Fruit fly (Drosophila melanogaster) whole organism, embryonic: Measurements from ENCODE around the gene Vps2.

Source experiments
- Abd-B ChIP-seq: fragments of 200-800 bp; sonication (Bioruptor generic); optimal IDR thresholded peaks from 2 replicates; lab custom pipeline; 2018; ENCODE audit warnings: missing biosample characterization, mild to moderate bottlenecking, missing genetic modification characterization, moderate library complexity
- Atf-2 ChIP-seq: fragments of 200-800 bp; sonication (Bioruptor generic); optimal IDR thresholded peaks from 2 replicates; lab custom pipeline; 2016; ENCODE audit warnings: missing biosample characterization, missing genetic modification characterization
- BEAF-32 ChIP-seq: fragments of 200-800 bp; sonication (Bioruptor generic); optimal IDR thresholded peaks from 3 replicates; lab custom pipeline; 2017; ENCODE audit warnings: missing biosample characterization, missing genetic modification characterization, mild to moderate bottlenecking, moderate library complexity, missing genetic modification reagents
- Bgb ChIP-seq: fragments of 200-800 bp; sonication (Bioruptor generic); IDR thresholded peaks from 2 replicates; pipeline ENCODE4 v1.3.6; 2022; ENCODE audit warnings: missing biosample characterization, missing genetic modification characterization; ENCODE audit not compliant: partially characterized antibody
- BtbVII ChIP-seq: fragments of 200-800 bp; sonication (Bioruptor generic); optimal IDR thresholded peaks from 3 replicates; lab custom pipeline; 2017; ENCODE audit warnings: missing biosample characterization, mild to moderate bottlenecking, missing genetic modification characterization
- CG10209 ChIP-seq: fragments of 200-800 bp; sonication (Bioruptor generic); optimal IDR thresholded peaks from 3 replicates; lab custom pipeline; 2017; ENCODE audit warnings: missing biosample characterization, mild to moderate bottlenecking, missing genetic modification characterization, missing genetic modification reagents
- CG11085 ChIP-seq: fragments of 200-800 bp; sonication (Bioruptor generic); IDR thresholded peaks from 2 replicates; pipeline ENCODE4 v1.3.6; 2022; ENCODE audit warnings: missing biosample characterization, missing genetic modification characterization
- CG11723 ChIP-seq: fragments of 200-800 bp; sonication (Bioruptor generic); optimal IDR thresholded peaks from 2 replicates; lab custom pipeline; 2017; ENCODE audit warnings: missing biosample characterization, mild to moderate bottlenecking, missing genetic modification characterization
- CG12071 ChIP-seq: fragments of 200-800 bp; sonication (Bioruptor generic); optimal IDR thresholded peaks from 3 replicates; lab custom pipeline; 2018; ENCODE audit warnings: missing biosample characterization, mild to moderate bottlenecking, missing genetic modification characterization
- CG1233 ChIP-seq: fragments of 200-800 bp; sonication (Bioruptor generic); optimal IDR thresholded peaks from 4 replicates; lab custom pipeline; 2018; ENCODE audit warnings: missing biosample characterization, mild to moderate bottlenecking, missing genetic modification characterization
- CG12769 ChIP-seq: fragments of 200-800 bp; sonication (Bioruptor generic); optimal IDR thresholded peaks from 2 replicates; lab custom pipeline; 2019; ENCODE audit warnings: missing biosample characterization, mild to moderate bottlenecking, missing genetic modification characterization, moderate library complexity
- CG13624 ChIP-seq: fragments of 200-800 bp; sonication (Bioruptor generic); optimal IDR thresholded peaks from 2 replicates; lab custom pipeline; 2016; ENCODE audit warnings: missing biosample characterization, missing genetic modification characterization
- CG13894 ChIP-seq: fragments of 200-800 bp; sonication (Bioruptor generic); optimal IDR thresholded peaks from 3 replicates; lab custom pipeline; 2018; ENCODE audit warnings: missing biosample characterization, mild to moderate bottlenecking, missing genetic modification characterization, moderate library complexity
- CG17568 ChIP-seq: fragments of 200-800 bp; sonication (Bioruptor generic); optimal IDR thresholded peaks from 2 replicates; lab custom pipeline; 2018; ENCODE audit warnings: missing biosample characterization, mild to moderate bottlenecking, missing genetic modification characterization, moderate library complexity
- CG18764 ChIP-seq: fragments of 200-800 bp; sonication (Bioruptor generic); optimal IDR thresholded peaks from 3 replicates; lab custom pipeline; 2016; ENCODE audit warnings: missing biosample characterization, missing genetic modification characterization
- CG32772 ChIP-seq: fragments of 200-800 bp; sonication (Bioruptor generic); IDR thresholded peaks from 2 replicates; pipeline ENCODE4 v1.3.6; 2022; ENCODE audit warnings: missing biosample characterization, missing genetic modification characterization
- CG3726 ChIP-seq: fragments of 200-800 bp; sonication (Bioruptor generic); IDR thresholded peaks from 3 replicates; pipeline ENCODE4, ENCODE4 v1.3.6; 2022; ENCODE audit warnings: missing biosample characterization, missing genetic modification characterization
- CG3995 ChIP-seq: fragments of 200-800 bp; sonication (Bioruptor generic); optimal IDR thresholded peaks from 3 replicates; lab custom pipeline; 2016; ENCODE audit warnings: missing biosample characterization, missing genetic modification characterization
- CG42726 ChIP-seq: fragments of 200-800 bp; sonication (Bioruptor generic); IDR thresholded peaks from 2 replicates; pipeline ENCODE4 v1.3.6; 2022; ENCODE audit warnings: missing biosample characterization, missing genetic modification characterization; ENCODE audit not compliant: partially characterized antibody
- CG4404 ChIP-seq: fragments of 200-800 bp; sonication (Bioruptor generic); IDR thresholded peaks from 2 replicates; pipeline ENCODE4 v1.3.6; 2022; ENCODE audit warnings: missing biosample characterization, missing genetic modification characterization
- CG6765 ChIP-seq: fragments of 200-800 bp; sonication (Bioruptor generic); optimal IDR thresholded peaks from 3 replicates; lab custom pipeline; 2017; ENCODE audit warnings: missing biosample characterization, mild to moderate bottlenecking, missing genetic modification characterization
- CG6813 ChIP-seq: fragments of 200-800 bp; sonication (Bioruptor generic); optimal IDR thresholded peaks from 2 replicates; lab custom pipeline; 2017; ENCODE audit warnings: missing biosample characterization, missing genetic modification characterization, mild to moderate bottlenecking, moderate library complexity, missing genetic modification reagents
- CG8359 ChIP-seq: fragments of 200-800 bp; sonication (Bioruptor generic); optimal IDR thresholded peaks from 2 replicates; lab custom pipeline; 2017; ENCODE audit warnings: missing biosample characterization, mild to moderate bottlenecking, missing genetic modification characterization, borderline replicate concordance
- CTCF ChIP-seq: fragments of 200-800 bp; sonication (Bioruptor generic); optimal IDR thresholded peaks from 2 replicates; lab custom pipeline; 2017; ENCODE audit warnings: missing biosample characterization, mild to moderate bottlenecking, missing genetic modification characterization, moderate library complexity
- Lhr ChIP-seq: fragments of 200-800 bp; sonication (Bioruptor generic); optimal IDR thresholded peaks from 3 replicates; lab custom pipeline; 2017; ENCODE audit warnings: mild to moderate bottlenecking, missing biosample characterization, missing genetic modification reagents, missing genetic modification characterization
- NK7.1 ChIP-seq: fragments of 200-800 bp; sonication (Bioruptor generic); optimal IDR thresholded peaks from 3 replicates; lab custom pipeline; 2016; ENCODE audit warnings: missing biosample characterization, missing genetic modification characterization
- NfI ChIP-seq: fragments of 200-800 bp; sonication (Bioruptor generic); optimal IDR thresholded peaks from 3 replicates; lab custom pipeline; 2018; ENCODE audit warnings: missing biosample characterization, mild to moderate bottlenecking, missing genetic modification characterization, moderate library complexity
- Oaz ChIP-seq: fragments of 200-800 bp; sonication (Bioruptor generic); IDR thresholded peaks from 2 replicates; pipeline ENCODE4 v1.3.6; 2022; ENCODE audit warnings: missing biosample characterization, missing genetic modification characterization
- Opbp ChIP-seq: fragments of 200-800 bp; sonication (Bioruptor generic); IDR thresholded peaks from 3 replicates; pipeline ENCODE4 v1.3.6; 2022; ENCODE audit warnings: missing biosample characterization, missing genetic modification characterization; ENCODE audit not compliant: partially characterized antibody
- Sin3A ChIP-seq: fragments of >200 bp; optimal IDR thresholded peaks from 2 replicates; lab custom pipeline; 2018
- Xbp1 ChIP-seq: fragments of 200-800 bp; sonication (Bioruptor generic); optimal IDR thresholded peaks from 3 replicates; lab custom pipeline; 2016; ENCODE audit warnings: missing biosample characterization, mild to moderate bottlenecking, missing genetic modification characterization
- ac ChIP-seq: fragments of 200-800 bp; sonication (Bioruptor generic); optimal IDR thresholded peaks from 3 replicates; lab custom pipeline; 2017; ENCODE audit warnings: missing biosample characterization, mild to moderate bottlenecking, missing genetic modification characterization
- caup ChIP-seq: fragments of 200-800 bp; sonication (Bioruptor generic); optimal IDR thresholded peaks from 3 replicates; lab custom pipeline; 2017; ENCODE audit warnings: missing biosample characterization, mild to moderate bottlenecking, missing genetic modification characterization, moderate library complexity; ENCODE audit not compliant: severe bottlenecking
- crc ChIP-seq: fragments of 200-800 bp; sonication (Bioruptor generic); optimal IDR thresholded peaks from 2 replicates; lab custom pipeline; 2016; ENCODE audit warnings: missing biosample characterization, missing genetic modification characterization
- dan ChIP-seq: fragments of 200-800 bp; sonication (Bioruptor generic); IDR thresholded peaks from 2 replicates; pipeline ENCODE4 v1.3.6; 2022; ENCODE audit warnings: missing biosample characterization, missing genetic modification characterization
- danr ChIP-seq: fragments of 200-800 bp; sonication (Bioruptor generic); IDR thresholded peaks from 2 replicates; pipeline ENCODE4 v1.3.6; 2022; ENCODE audit warnings: missing biosample characterization, missing genetic modification characterization
- dpn ChIP-seq, 2 experiments: fragments of 200-800 bp; sonication (Bioruptor generic); optimal IDR thresholded peaks; 3 replicates each; lab custom pipeline; 2016; ENCODE audit warnings: missing biosample characterization in 2 of 2, missing genetic modification characterization in 2 of 2
- fd64A ChIP-seq: fragments of 200-800 bp; sonication (Bioruptor generic); optimal IDR thresholded peaks from 3 replicates; lab custom pipeline; 2018; ENCODE audit warnings: missing biosample characterization, mild to moderate bottlenecking, missing genetic modification characterization
- ftz-f1 ChIP-seq: fragments of 200-800 bp; sonication (Bioruptor generic); optimal IDR thresholded peaks from 2 replicates; lab custom pipeline; 2016; ENCODE audit warnings: missing biosample characterization, missing genetic modification characterization
- gcm ChIP-seq: fragments of 200-800 bp; sonication (Bioruptor generic); optimal IDR thresholded peaks from 2 replicates; lab custom pipeline; 2019; ENCODE audit warnings: missing biosample characterization, mild to moderate bottlenecking, missing genetic modification characterization, moderate library complexity
- hth ChIP-seq: fragments of >200 bp; optimal IDR thresholded peaks from 2 replicates; lab custom pipeline; 2017; ENCODE audit warnings: inconsistent platforms
- ind ChIP-seq: fragments of 200-800 bp; sonication (Bioruptor generic); optimal IDR thresholded peaks from 3 replicates; lab custom pipeline; 2016; ENCODE audit warnings: missing biosample characterization, missing genetic modification characterization
- knrl ChIP-seq: fragments of 200-800 bp; sonication (Bioruptor generic); IDR thresholded peaks from 3 replicates; pipeline ENCODE4 v1.3.6; 2022; ENCODE audit warnings: missing biosample characterization, missing genetic modification characterization; ENCODE audit not compliant: partially characterized antibody
- nmo ChIP-seq: fragments of 200-800 bp; sonication (Bioruptor generic); optimal IDR thresholded peaks from 2 replicates; lab custom pipeline; 2018; ENCODE audit warnings: missing biosample characterization, mild to moderate bottlenecking, missing genetic modification characterization, moderate library complexity
- pfk ChIP-seq: fragments of 200-800 bp; sonication (Bioruptor generic); optimal IDR thresholded peaks from 2 replicates; lab custom pipeline; 2018; ENCODE audit warnings: missing biosample characterization, mild to moderate bottlenecking, missing genetic modification characterization, moderate library complexity
- row ChIP-seq: fragments of 200-800 bp; sonication (Bioruptor generic); IDR thresholded peaks from 3 replicates; pipeline ENCODE4 v1.3.6; 2022; ENCODE audit warnings: missing biosample characterization, missing genetic modification characterization
- seq ChIP-seq: fragments of 200-800 bp; sonication (Bioruptor generic); IDR thresholded peaks from 2 replicates; pipeline ENCODE4 v1.3.6; 2022; ENCODE audit warnings: missing biosample characterization, missing genetic modification characterization
- slou ChIP-seq: fragments of 200-800 bp; sonication (Bioruptor generic); optimal IDR thresholded peaks from 3 replicates; lab custom pipeline; 2016; ENCODE audit warnings: missing biosample characterization, missing genetic modification characterization
- zf30C ChIP-seq: fragments of 200-800 bp; sonication (Bioruptor generic); optimal IDR thresholded peaks from 3 replicates; lab custom pipeline; 2018; ENCODE audit warnings: missing biosample characterization, mild to moderate bottlenecking, missing genetic modification characterization

Vps2 gene

DNA sequence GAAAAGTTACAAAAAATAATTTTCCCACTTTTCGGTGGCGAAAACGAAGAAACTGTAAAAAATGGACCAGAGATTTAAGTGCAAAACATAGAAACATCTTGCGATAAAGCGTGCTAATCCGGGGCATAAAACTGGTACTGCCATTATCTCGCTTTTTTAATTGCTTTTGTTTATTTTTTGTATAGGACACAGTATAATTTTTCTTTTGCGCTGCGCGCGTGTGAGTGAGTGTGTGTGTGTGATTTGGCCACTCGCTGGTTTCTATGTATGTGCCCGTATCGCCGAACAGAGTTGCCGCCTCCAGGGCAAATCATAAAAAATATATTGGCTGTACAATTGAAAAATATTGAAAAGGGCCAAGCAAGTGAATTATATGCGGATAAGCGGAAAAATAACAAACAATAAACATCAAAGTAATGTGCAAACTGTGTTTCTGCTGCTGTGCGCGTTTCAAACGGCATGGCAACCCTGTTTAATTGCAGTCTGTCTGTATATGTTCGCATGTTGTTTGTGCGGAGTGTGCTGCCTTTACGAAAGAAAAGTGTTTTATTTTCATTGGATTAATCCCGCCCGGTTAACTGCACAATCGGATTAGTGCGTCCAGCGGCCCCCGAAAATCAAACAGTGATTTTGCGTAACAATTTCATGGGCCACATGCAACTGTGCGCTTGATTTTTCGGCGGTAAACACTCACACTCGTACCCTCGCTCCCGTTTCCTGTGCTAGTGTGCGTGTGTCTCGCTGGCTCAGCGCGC is 10.3 kb upstream of the Vps2 start (continued):
- peak; percentile 96 for TF ChIP-seq CG13624 (GFP tag; lab: Kevin White, UChicago)
- TF ChIP-seq ftz-f1 (GFP tag; lab: Kevin White, UChicago) = peak; percentile 53
- peak; percentile 98 for TF ChIP-seq Xbp1 (GFP tag; lab: Kevin White, UChicago)
- TF ChIP-seq NfI (GFP tag; lab: Kevin White, UChicago) = peak; percentile 96
- TF ChIP-seq Bgb (GFP tag; lab: Robert Waterston, UW) = no peak
- TF ChIP-seq CG8359 = peak; percentile 86
- TF ChIP-seq Opbp (GFP tag; lab: Robert Waterston, UW) = no peak
- TF ChIP-seq ac (GFP tag; lab: Kevin White, UChicago) = peak; percentile 86
- peak; percentile 96 for TF ChIP-seq CG10209 (GFP tag; lab: Kevin White, UChicago)
- peak; percentile 95 for TF ChIP-seq NK7.1 (GFP tag; lab: Kevin White, UChicago)
- TF ChIP-seq zf30C = no peak
- peak; percentile 98 for TF ChIP-seq Atf-2
- peak; percentile 82 for TF ChIP-seq fd64A (GFP tag; lab: Kevin White, UChicago)
- TF ChIP-seq crc (GFP tag; lab: Kevin White, UChicago) = peak; percentile 96
- TF ChIP-seq CG42726 = no peak
- peak; percentile 92 for TF ChIP-seq CG6765 (GFP tag; lab: Kevin White, UChicago)
- peak; percentile 88 for TF ChIP-seq Lhr (GFP tag; lab: Kevin White, UChicago)
- TF ChIP-seq pfk (GFP tag; lab: Kevin White, UChicago) = peak; percentile 9
- peak; percentile 93 for TF ChIP-seq CG11085 (GFP tag; lab: Robert Waterston, UW)
- peak; percentile 93 for TF ChIP-seq CG11723 (GFP tag; lab: Kevin White, UChicago)
- peak; percentile 65 for TF ChIP-seq CTCF (GFP tag; lab: Kevin White, UChicago)
- TF ChIP-seq CG32772 = peak; percentile 97
- TF ChIP-seq CG13894 = no peak
- peak; percentile 97 for TF ChIP-seq seq (GFP tag; lab: Robert Waterston, UW)

DNA sequence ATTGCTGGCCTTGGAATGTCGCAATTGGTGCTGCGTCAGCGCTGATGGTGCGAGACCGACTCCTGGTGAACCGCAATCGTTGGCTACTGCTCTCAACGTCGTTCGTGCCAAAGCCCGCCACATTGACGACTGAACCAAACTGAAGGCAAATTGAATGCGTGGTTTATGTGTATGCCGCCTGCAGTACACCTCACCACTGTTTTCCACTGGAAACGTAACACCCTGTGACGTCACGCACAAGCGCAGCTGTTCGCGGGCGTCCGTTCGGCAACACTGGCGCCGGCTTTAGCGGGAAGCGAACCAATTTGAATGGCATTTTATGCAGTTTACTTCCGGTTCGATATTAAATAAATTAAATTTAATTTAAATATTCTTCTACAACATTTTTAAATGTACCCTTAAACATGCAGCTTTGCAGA is 2.6 kb downstream of the Vps2 start, which contains the start of gene Cmpk:
Gene Cmpk (minus strand): TSS at position 225 of the 419 bp plus-strand sequence.
- peak; percentile 38 to 42 for TF ChIP-seq dpn (GFP tag; optimal IDR thresholded peaks at IDR 0.05; lab: Kevin White, UChicago)
- no peak for TF ChIP-seq CG12071 (GFP tag; lab: Kevin White, UChicago)
- peak; percentile 66 for TF ChIP-seq fd64A (GFP tag; lab: Kevin White, UChicago)
- TF ChIP-seq CG12769 (tag; lab: Kevin White, UChicago) = peak; percentile 80
- TF ChIP-seq BEAF-32 (GFP tag; lab: Kevin White, UChicago) = peak; percentile 29
- peak; percentile 82 for TF ChIP-seq CG6813 (GFP tag; lab: Kevin White, UChicago)
- TF ChIP-seq gcm (GFP tag; lab: Kevin White, UChicago) = peak; percentile 67
- TF ChIP-seq dan (GFP tag; lab: Robert Waterston, UW) = no peak
- no peak for TF ChIP-seq slou
- peak; percentile 37 for TF ChIP-seq CG3995 (GFP tag; lab: Kevin White, UChicago)
- peak; percentile 75 for TF ChIP-seq CG10209 (GFP tag; lab: Kevin White, UChicago)
- peak; percentile 43 for TF ChIP-seq nmo
- peak; percentile 91 for TF ChIP-seq caup
- no peak for TF ChIP-seq CG4404 (GFP tag; lab: Robert Waterston, UW)
- TF ChIP-seq hth (lab: Kevin White, UChicago) = no peak
- peak; percentile 77 for TF ChIP-seq BtbVII (GFP tag; lab: Kevin White, UChicago)
- TF ChIP-seq danr (GFP tag; lab: Robert Waterston, UW) = 0 out of 2 replicates have a peak, but pooled peaks have one; percentile 27
- peak; percentile 47 for TF ChIP-seq ind
- no peak for TF ChIP-seq Oaz (GFP tag; lab: Robert Waterston, UW)
- no peak for TF ChIP-seq CG17568 (GFP tag; lab: Kevin White, UChicago)
- TF ChIP-seq row (GFP tag; lab: Robert Waterston, UW) = peak; percentile 51; the same call in 2 of the 3 replicates
- no peak for TF ChIP-seq CG3726 (GFP tag; lab: Robert Waterston, UW)
- TF ChIP-seq knrl (GFP tag; lab: Robert Waterston, UW) = 0 out of 3 replicates have a peak, but pooled peaks have one; percentile 32
- TF ChIP-seq CG1233 (GFP tag; lab: Kevin White, UChicago) = peak; percentile 67
- no peak for TF ChIP-seq Abd-B
- TF ChIP-seq CG18764 (GFP tag; lab: Kevin White, UChicago) = peak; percentile 12
- no peak for TF ChIP-seq Sin3A (lab: Kevin White, UChicago)
